Worm (Caenorhabditis elegans): ENCODE measurements around the gene nhr-256.

The nhr-256 gene

ce11 chrV:1708441-1708840, 35.1 kb upstream of the nhr-256 start, which contains the start of gene srw-99:
Gene srw-99, plus strand, starts transcription at chrV:1708741.
- no peak for TF ChIP-seq eor-1 (tag; optimal IDR thresholded peaks at IDR 0.05)
- no peak for TF ChIP-seq fkh-10 (GFP tag; optimal IDR thresholded peaks at IDR 0.05)
- no peak for TF ChIP-seq unc-39 (tag; optimal IDR thresholded peaks at IDR 0.05)
- no peak for TF ChIP-seq egl-27 (tag; optimal IDR thresholded peaks at IDR 0.05)

- no peak for TF ChIP-seq ceh-16 (tag; optimal IDR thresholded peaks at IDR 0.05)
- TF ChIP-seq egl-27 (tag; optimal IDR thresholded peaks at IDR 0.05) = no peak
- no peak for TF ChIP-seq tbx-2 (tag; optimal IDR thresholded peaks at IDR 0.05)
- TF ChIP-seq nhr-11 (tag; optimal IDR thresholded peaks at IDR 0.05) = no peak
- TF ChIP-seq ceh-9 (tag; optimal IDR thresholded peaks at IDR 0.05) = no peak
- no peak for TF ChIP-seq nhr-237 (tag; optimal IDR thresholded peaks at IDR 0.05)
- no peak for TF ChIP-seq nhr-43 (tag; optimal IDR thresholded peaks at IDR 0.05; ENCODE audit: poor library complexity, severe bottlenecking)
Measured at ce11 chrV:1710909-1711308, 32.7 kb upstream of the nhr-256 start, which contains the start of gene srw-100. Gene srw-100, plus strand, starts transcription at chrV:1711209.

ce11 chrV:1716892-1717291, 26.7 kb upstream of the nhr-256 start, which contains the start of gene srw-103:
Gene srw-103, plus strand, starts transcription at chrV:1717192.
- TF ChIP-seq ama-1 (optimal IDR thresholded peaks at IDR 0.05) (no peak), nhr-12 (tag; optimal IDR thresholded peaks at IDR 0.05) (no peak), sea-2 (GFP tag; optimal IDR thresholded peaks at IDR 0.05) (no peak), fos-1 (tag; optimal IDR thresholded peaks at IDR 0.05) (no peak), ztf-11 (tag; optimal IDR thresholded peaks at IDR 0.05) (no peak), unc-62 (GFP tag; optimal IDR thresholded peaks at IDR 0.05) (no peak), lsy-12 (tag; optimal IDR thresholded peaks at IDR 0.05) (no peak), ceh-82 (tag; optimal IDR thresholded peaks at IDR 0.05) (no peak), lin-15B (tag; optimal IDR thresholded peaks at IDR 0.05) (no peak), snpc-4 (tag; optimal IDR thresholded peaks at IDR 0.05) (no peak), aly-2 (tag; optimal IDR thresholded peaks at IDR 0.05) (no peak), nhr-237 (tag; optimal IDR thresholded peaks at IDR 0.05) (no peak), ZK546.5 (tag; optimal IDR thresholded peaks at IDR 0.05) (no peak), tbx-2 (tag; optimal IDR thresholded peaks at IDR 0.05) (no peak), fkh-2 (tag; optimal IDR thresholded peaks at IDR 0.05) (no peak), pqm-1 (tag; optimal IDR thresholded peaks at IDR 0.05) (no peak), mml-1 (tag; optimal IDR thresholded peaks at IDR 0.05) (no peak)

- no peak for TF ChIP-seq hmg-11 (tag; optimal IDR thresholded peaks at IDR 0.05)
- TF ChIP-seq nhr-23 (tag; optimal IDR thresholded peaks at IDR 0.05) = no peak
- TF ChIP-seq nhr-43 (tag; optimal IDR thresholded peaks at IDR 0.05; ENCODE audit: poor library complexity, severe bottlenecking) = no peak
- TF ChIP-seq ceh-82 (tag; optimal IDR thresholded peaks at IDR 0.05) = no peak
Measured at ce11 chrV:1718232-1718631, 25.3 kb upstream of the nhr-256 start.

- no peak for TF ChIP-seq R02D3.7 (tag; optimal IDR thresholded peaks at IDR 0.05)
Measured at ce11 chrV:1719927-1720326, 23.6 kb upstream of the nhr-256 start, which contains the start of gene srw-102. Gene srw-102, plus strand, starts transcription at chrV:1720227.

- TF ChIP-seq ceh-16 (tag; optimal IDR thresholded peaks at IDR 0.05) (no peak), ztf-11 (tag; optimal IDR thresholded peaks at IDR 0.05) (no peak), egl-27 (tag; optimal IDR thresholded peaks at IDR 0.05) (no peak), lsy-12 (tag; optimal IDR thresholded peaks at IDR 0.05) (no peak), nhr-12 (tag; optimal IDR thresholded peaks at IDR 0.05) (no peak), skn-1 (tag; optimal IDR thresholded peaks at IDR 0.05) (no peak), daf-12 (tag; optimal IDR thresholded peaks at IDR 0.05) (no peak), ZK546.5 (tag; optimal IDR thresholded peaks at IDR 0.05) (no peak), egl-5 (tag; optimal IDR thresholded peaks at IDR 0.05) (no peak)
Measured at ce11 chrV:1721966-1722365, 21.6 kb upstream of the nhr-256 start, which contains the start of gene srw-101. Gene srw-101, plus strand, starts transcription at chrV:1722266.

ce11 chrV:1725353-1725752, 18.2 kb upstream of the nhr-256 start, which contains the start of gene sri-27:
Gene sri-27, plus strand, starts transcription at chrV:1725653.
- TF ChIP-seq snpc-4 (tag; optimal IDR thresholded peaks at IDR 0.05) (no peak), elt-3 (tag; optimal IDR thresholded peaks at IDR 0.05) (no peak), skn-1 (tag; optimal IDR thresholded peaks at IDR 0.05) (no peak), elt-2 (tag; optimal IDR thresholded peaks at IDR 0.05) (no peak), pqm-1 (tag; optimal IDR thresholded peaks at IDR 0.05) (no peak), nhr-77 (tag; optimal IDR thresholded peaks at IDR 0.05) (no peak), tbx-2 (tag; optimal IDR thresholded peaks at IDR 0.05) (no peak), mml-1 (tag; optimal IDR thresholded peaks at IDR 0.05) (no peak), lsy-12 (tag; optimal IDR thresholded peaks at IDR 0.05) (no peak), R02D3.7 (tag; optimal IDR thresholded peaks at IDR 0.05) (no peak), lin-39 (tag; optimal IDR thresholded peaks at IDR 0.05) (no peak), pha-4 (tag; optimal IDR thresholded peaks at IDR 0.05) (no peak), ceh-9 (tag; optimal IDR thresholded peaks at IDR 0.05) (no peak), egl-5 (tag; optimal IDR thresholded peaks at IDR 0.05) (no peak)
